Fruit fly (Drosophila melanogaster) S2 (cell line): ENCODE results near the gene CanA1.

Experiments used
- CG8478 ChIP-seq: fragments of >200 bp; optimal IDR thresholded peaks from 2 replicates; lab custom pipeline; 2018
- CTCF ChIP-seq, 2 experiments: fragments of >200 bp; optimal IDR thresholded peaks; 2 replicates each; lab custom pipeline; 2018

CanA1 gene

dm6 chr3R:31038473-31039424 is at the start of gene CanA1:
CanA1 (plus strand) TSS chr3R:31039374.
- TF ChIP-seq CG8478 (lab: Kevin White, UChicago), result no peak
- no peak for TF ChIP-seq CTCF (optimal IDR thresholded peaks at IDR 0.05; lab: Kevin White, UChicago)

dm6 chr3R:30989948-30990347 is 49.2 kb upstream of the CanA1 start, which contains the start of gene CG31008:
CG31008 (minus strand) TSS chr3R:30990006.
- TF ChIP-seq CTCF (optimal IDR thresholded peaks at IDR 0.05; lab: Kevin White, UChicago) (peak; percentile 77 to 78), CG8478 (lab: Kevin White, UChicago) (no peak)

- TF ChIP-seq CTCF (optimal IDR thresholded peaks at IDR 0.05; lab: Kevin White, UChicago), result no peak
These were observed 46.8 kb upstream of the CanA1 start, which contains the start of gene CG31007 for dm6 chr3R:30992357-30992756. CG31007 (minus strand) TSS chr3R:30992457.

dm6 chr3R:31006599-31006998 is 32.6 kb upstream of the CanA1 start:
- TF ChIP-seq CG8478 (lab: Kevin White, UChicago) (no peak), CTCF (optimal IDR thresholded peaks at IDR 0.05; lab: Kevin White, UChicago) (no peak)

- TF ChIP-seq CG8478 (lab: Kevin White, UChicago), result no peak
- no peak for TF ChIP-seq CTCF (optimal IDR thresholded peaks at IDR 0.05; lab: Kevin White, UChicago)
These were observed 29.1 kb upstream of the CanA1 start for dm6 chr3R:31010086-31010485.

dm6 chr3R:31016715-31017114 is 22.5 kb upstream of the CanA1 start, which contains the start of gene 5-HT7:
5-HT7 (minus strand) TSS chr3R:31016875.
- TF ChIP-seq CG8478 (lab: Kevin White, UChicago) (no peak), CTCF (optimal IDR thresholded peaks at IDR 0.05; lab: Kevin White, UChicago) (no peak)

dm6 chr3R:31019662-31020061 is 19.5 kb upstream of the CanA1 start:
- no peak for TF ChIP-seq CTCF (optimal IDR thresholded peaks at IDR 0.05; lab: Kevin White, UChicago)
- TF ChIP-seq CG8478 (lab: Kevin White, UChicago), result no peak

- TF ChIP-seq CG8478 (lab: Kevin White, UChicago) (no peak), CTCF (optimal IDR thresholded peaks at IDR 0.05; lab: Kevin White, UChicago) (no peak)
These were observed 18.4 kb upstream of the CanA1 start for dm6 chr3R:31020762-31021161.

dm6 chr3R:31035046-31035445 is 4.1 kb upstream of the CanA1 start, which contains the start of gene CG33773:
CG33773 (plus strand) TSS chr3R:31035346.
- TF ChIP-seq CG8478 (lab: Kevin White, UChicago), result no peak
- no peak for TF ChIP-seq CTCF (optimal IDR thresholded peaks at IDR 0.05; lab: Kevin White, UChicago)

dm6 chr3R:31045005-31045404 is 5.8 kb downstream of the CanA1 start, which contains the start of gene CG33920:
CG33920 (minus strand) TSS chr3R:31045105.
- TF ChIP-seq CTCF (optimal IDR thresholded peaks at IDR 0.05; lab: Kevin White, UChicago) (no peak), CG8478 (lab: Kevin White, UChicago) (no peak)

dm6 chr3R:31048629-31049028 is 9.5 kb downstream of the CanA1 start, which contains the start of gene Alp4:
Alp4 (plus strand) TSS chr3R:31048929.
- TF ChIP-seq CG8478 (lab: Kevin White, UChicago) (no peak), CTCF (optimal IDR thresholded peaks at IDR 0.05; lab: Kevin White, UChicago) (no peak)

dm6 chr3R:31053784-31054221 is 14.6 kb downstream of the CanA1 start, which contains the start of gene Chchd3:
Chchd3 (minus strand) TSS chr3R:31053915.
- TF ChIP-seq CTCF (optimal IDR thresholded peaks at IDR 0.05; lab: Kevin White, UChicago), result peak; percentile 54 to 60
- TF ChIP-seq CG8478 (lab: Kevin White, UChicago), result no peak

- TF ChIP-seq CTCF (optimal IDR thresholded peaks at IDR 0.05; lab: Kevin White, UChicago) (no peak), CG8478 (lab: Kevin White, UChicago) (no peak)
These were observed 20.0 kb downstream of the CanA1 start for dm6 chr3R:31059036-31059806.
